Worm (Caenorhabditis elegans) whole organism, mixed stage, embryonic: ENCODE results near the gene dhs-31.

ENCODE experiments used
- elt-3 ChIP-seq: fragments of 150-350 bp; optimal IDR thresholded peaks from 2 replicates; lab custom pipeline; 2014; ENCODE audit warnings: missing biosample characterization, missing genetic modification characterization
- flh-1 ChIP-seq: fragments of 200-800 bp; sonication (Bioruptor generic); optimal IDR thresholded peaks from 2 replicates; lab custom pipeline; 2018; ENCODE audit warnings: mild to moderate bottlenecking, missing genetic modification characterization, moderate library complexity, missing compliant biosample characterization
- mab-5 ChIP-seq: fragments of 150-350 bp; optimal IDR thresholded peaks from 2 replicates; lab custom pipeline; 2014; ENCODE audit warnings: missing biosample characterization, missing genetic modification characterization
- mep-1 ChIP-seq: fragments of 150-350 bp; optimal IDR thresholded peaks from 2 replicates; lab custom pipeline; 2017; ENCODE audit warnings: missing biosample characterization, missing genetic modification reagents, missing genetic modification characterization, inconsistent platforms
- nhr-12 ChIP-seq: fragments of 150-350 bp; optimal IDR thresholded peaks from 2 replicates; lab custom pipeline; 2014; ENCODE audit warnings: missing biosample characterization, missing genetic modification characterization
- nhr-237 ChIP-seq: fragments of 150-350 bp; optimal IDR thresholded peaks from 2 replicates; lab custom pipeline; 2014; ENCODE audit warnings: missing biosample characterization, missing genetic modification characterization
- nhr-28 ChIP-seq: fragments of 150-350 bp; optimal IDR thresholded peaks from 2 replicates; lab custom pipeline; 2014; ENCODE audit warnings: missing biosample characterization, missing genetic modification characterization
- pha-4 ChIP-seq: fragments of 150-350 bp; optimal IDR thresholded peaks from 2 replicates; lab custom pipeline; 2018; ENCODE audit warnings: missing biosample characterization, missing genetic modification reagents, missing genetic modification characterization
- snpc-4 ChIP-seq: fragments of 150-350 bp; optimal IDR thresholded peaks from 2 replicates; lab custom pipeline; 2014; ENCODE audit warnings: missing biosample characterization, missing genetic modification characterization
- sptf-1 ChIP-seq: sonication (generic microtip); optimal IDR thresholded peaks from 2 replicates; lab custom pipeline; 2017; ENCODE audit warnings: mild to moderate bottlenecking, missing genetic modification characterization, moderate library complexity, missing compliant biosample characterization
- unc-62 ChIP-seq: fragments of 150-350 bp; optimal IDR thresholded peaks from 2 replicates; lab custom pipeline; 2014; ENCODE audit warnings: missing biosample characterization, missing genetic modification reagents, missing genetic modification characterization
- ztf-11 ChIP-seq: fragments of 150-350 bp; optimal IDR thresholded peaks from 2 replicates; lab custom pipeline; 2014; ENCODE audit warnings: missing biosample characterization, missing genetic modification characterization

DNA sequence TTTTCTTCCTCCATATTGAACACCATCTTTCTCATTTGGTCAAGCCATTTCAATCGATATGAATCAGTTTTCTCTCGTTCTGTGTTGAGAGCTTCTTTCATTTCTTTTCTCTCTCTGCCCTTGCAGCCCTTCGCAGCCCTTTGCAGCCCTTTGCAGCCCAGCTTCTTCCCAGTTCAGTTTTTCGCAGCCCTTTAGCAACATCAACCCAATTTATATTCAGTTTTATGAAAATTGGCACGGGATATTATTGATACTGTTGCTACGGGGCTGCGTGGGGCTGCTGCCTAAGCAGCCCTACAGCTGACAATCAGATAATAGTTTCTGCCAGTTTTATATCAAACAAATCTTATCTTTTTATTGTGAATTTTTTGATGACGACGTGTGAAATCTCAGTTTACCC is 3.7 kb downstream of the dhs-31 start, which contains the start of gene F44D12.10:
- TF ChIP-seq nhr-28 (tag; lab: Kevin White, UChicago): no peak
- no peak for TF ChIP-seq ztf-11 (tag; lab: Kevin White, UChicago)
- no peak for TF ChIP-seq elt-3 (tag; lab: Kevin White, UChicago)
- no peak for TF ChIP-seq mep-1 (tag; lab: Kevin White, UChicago)
- no peak for TF ChIP-seq pha-4 (tag; lab: Kevin White, UChicago)
- no peak for TF ChIP-seq snpc-4 (tag; lab: Kevin White, UChicago)
- TF ChIP-seq unc-62 (GFP tag; lab: Kevin White, UChicago): no peak
- no peak for TF ChIP-seq nhr-12
- TF ChIP-seq sptf-1 (tag; lab: Kevin White, UChicago): no peak
- no peak for TF ChIP-seq nhr-237 (tag; lab: Kevin White, UChicago)
- no peak for TF ChIP-seq mab-5 (tag; lab: Kevin White, UChicago)
- TF ChIP-seq flh-1 (GFP tag; lab: Kevin White, UChicago): no peak
